ENCODE assay signal across 7 worm cellular contexts in the genomic region with DNA sequence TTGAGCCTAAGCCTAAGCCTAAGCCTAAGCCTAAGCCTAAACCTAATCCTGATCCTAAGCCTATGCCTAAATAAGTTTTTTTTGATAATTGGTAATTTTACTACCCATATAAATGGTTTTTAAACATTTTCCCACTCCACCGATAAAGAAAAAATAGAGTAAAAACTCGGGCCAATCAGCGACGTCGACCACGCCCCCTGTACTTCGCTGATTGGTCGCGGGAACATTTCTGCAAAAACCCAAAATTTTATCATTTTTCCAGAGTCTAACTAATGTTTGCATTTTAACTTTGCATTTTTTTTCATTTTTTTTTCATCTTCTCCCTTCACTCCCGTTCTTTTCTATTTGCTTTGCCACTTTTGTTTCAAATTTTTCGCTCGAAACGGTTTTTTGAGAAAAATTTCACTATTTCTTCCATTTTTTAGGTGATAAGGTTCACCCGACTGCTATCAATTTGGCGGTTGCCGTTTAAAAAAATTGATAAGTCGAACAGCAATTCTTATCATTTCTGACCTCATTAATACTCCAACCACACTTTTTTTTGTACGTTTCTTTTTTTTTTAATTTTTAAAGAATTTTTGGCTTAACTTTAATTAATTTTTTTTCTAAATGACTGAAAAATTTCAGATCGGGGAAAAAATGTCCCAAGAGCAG.
TF ChIP-seq lines count a peak whose summit lies in the region.

A gene (plus strand): TSS at position 622 of the 654 bp plus-strand sequence.

TF ChIP-seq in whole organism, L1 larva, 84 proteins besides CTCF, POLR2A, EP300 and RAD21:
- no peak for TF ChIP-seq lin-15B (tag; optimal IDR thresholded peaks at IDR 0.05; lab: Kevin White, UChicago)
- TF ChIP-seq elt-2 (tag; optimal IDR thresholded peaks at IDR 0.05; lab: Kevin White, UChicago) = peak; percentile 78
- no peak for TF ChIP-seq irx-1 (tag; optimal IDR thresholded peaks at IDR 0.05; lab: Kevin White, UChicago)
- TF ChIP-seq sox-4 (tag; optimal IDR thresholded peaks at IDR 0.05; lab: Kevin White, UChicago) = no peak
- TF ChIP-seq swsn-7 (tag; optimal IDR thresholded peaks at IDR 0.05; lab: Kevin White, UChicago) = no peak
- TF ChIP-seq unc-98 (GFP tag; IDR thresholded peaks at IDR 0.05; lab: Robert Waterston, UW) = no peak
- no peak for TF ChIP-seq fkh-10 (GFP tag; optimal IDR thresholded peaks at IDR 0.05; lab: Kevin White, UChicago)
- TF ChIP-seq tlp-1 (tag; optimal IDR thresholded peaks at IDR 0.05; lab: Kevin White, UChicago) = peak; percentile 40
- no peak for TF ChIP-seq aly-2 (tag; optimal IDR thresholded peaks at IDR 0.05; lab: Kevin White, UChicago)

TF ChIP-seq in whole organism, L2 larva, 48 proteins besides CTCF, POLR2A, EP300 and RAD21:
- TF ChIP-seq crh-2 (tag; optimal IDR thresholded peaks at IDR 0.05; lab: Kevin White, UChicago) = peak; percentile 4
- no peak for TF ChIP-seq ceh-16 (tag; optimal IDR thresholded peaks at IDR 0.05; lab: Kevin White, UChicago)
- peak; percentile 85 for TF ChIP-seq fos-1 (tag; optimal IDR thresholded peaks at IDR 0.05; lab: Kevin White, UChicago)

TF ChIP-seq in whole organism, L3 larva, 47 proteins besides CTCF, POLR2A, EP300 and RAD21:
- TF ChIP-seq elt-2 (tag; optimal IDR thresholded peaks at IDR 0.05; lab: Kevin White, UChicago) = peak; percentile 91
- no peak for TF ChIP-seq fkh-10 (GFP tag; optimal IDR thresholded peaks at IDR 0.05; lab: Kevin White, UChicago)
- no peak for TF ChIP-seq sea-2 (GFP tag; optimal IDR thresholded peaks at IDR 0.05; lab: Kevin White, UChicago)
- TF ChIP-seq nfya-1 (tag; optimal IDR thresholded peaks at IDR 0.05; lab: Kevin White, UChicago; ENCODE audit: insufficient read depth) = peak; percentile 83
- TF ChIP-seq zag-1 (tag; optimal IDR thresholded peaks at IDR 0.05; lab: Kevin White, UChicago) = no peak
- peak; percentile 49 for TF ChIP-seq pqm-1 (tag; optimal IDR thresholded peaks at IDR 0.05; lab: Kevin White, UChicago)
- no peak for TF ChIP-seq daf-12 (tag; optimal IDR thresholded peaks at IDR 0.05; lab: Kevin White, UChicago)
- TF ChIP-seq egl-27 (tag; optimal IDR thresholded peaks at IDR 0.05; lab: Kevin White, UChicago) = no peak
- no peak for TF ChIP-seq ceh-16 (tag; optimal IDR thresholded peaks at IDR 0.05; lab: Kevin White, UChicago)
- no peak for TF ChIP-seq nhr-237 (tag; optimal IDR thresholded peaks at IDR 0.05; lab: Kevin White, UChicago)
- no peak for TF ChIP-seq nhr-25 (tag; optimal IDR thresholded peaks at IDR 0.05; lab: Kevin White, UChicago)

TF ChIP-seq in whole organism, L4 larva, 104 proteins besides CTCF, POLR2A, EP300 and RAD21:
- TF ChIP-seq nhr-77 (tag; optimal IDR thresholded peaks at IDR 0.05; lab: Kevin White, UChicago) = peak; percentile 6
- peak; percentile 84 for TF ChIP-seq pqm-1 (tag; optimal IDR thresholded peaks at IDR 0.05; lab: Kevin White, UChicago)
- TF ChIP-seq hlh-11 (tag; optimal IDR thresholded peaks at IDR 0.05; lab: Kevin White, UChicago) = peak; percentile 23
- no peak for TF ChIP-seq ceh-32 (tag; optimal IDR thresholded peaks at IDR 0.05; lab: Kevin White, UChicago; ENCODE audit: poor library complexity)
- TF ChIP-seq daf-16 (GFP tag; optimal IDR thresholded peaks at IDR 0.05; lab: Kevin White, UChicago) = no peak
- TF ChIP-seq daf-16 (tag; optimal IDR thresholded peaks at IDR 0.05; lab: Kevin White, UChicago) = peak; percentile 48
- TF ChIP-seq dmd-6 (GFP tag; IDR thresholded peaks at IDR 0.05; lab: Robert Waterston, UW) = peak; percentile 51; the same call in 1 of the 2 replicates
- TF ChIP-seq nhr-28 (tag; optimal IDR thresholded peaks at IDR 0.05; lab: Kevin White, UChicago) = peak; percentile 75
- peak; percentile 24 for TF ChIP-seq aha-1 (tag; lab: Kevin White, UChicago)
- TF ChIP-seq skn-1 (tag; optimal IDR thresholded peaks at IDR 0.05; lab: Kevin White, UChicago) = no peak
- TF ChIP-seq nhr-41 (GFP tag; IDR thresholded peaks at IDR 0.05; lab: Robert Waterston, UW) = 0 out of 2 replicates have a peak, but pooled peaks have one; percentile 7
- no peak for TF ChIP-seq zip-2 (tag; optimal IDR thresholded peaks at IDR 0.05; lab: Kevin White, UChicago)
TF ChIP-seq in whole organism, L4 larva: peak in this region for 8.

TF ChIP-seq in whole organism, late embryonic, 69 proteins besides CTCF, POLR2A, EP300 and RAD21:
- TF ChIP-seq nhr-232 (tag; optimal IDR thresholded peaks at IDR 0.05; lab: Kevin White, UChicago) (no peak), elt-2 (tag; optimal IDR thresholded peaks at IDR 0.05; lab: Kevin White, UChicago) (peak; percentile 90), nfya-1 (tag; optimal IDR thresholded peaks at IDR 0.05; lab: Kevin White, UChicago) (peak; percentile 86), pha-2 (tag; optimal IDR thresholded peaks at IDR 0.05; lab: Kevin White, UChicago) (no peak)

TF ChIP-seq in whole organism, midembryonic, 9 proteins besides CTCF, POLR2A, EP300 and RAD21:
- TF ChIP-seq med-1 (GFP tag; optimal IDR thresholded peaks at IDR 0.05; lab: Kevin White, UChicago; ENCODE audit: insufficient read depth) (no peak), klf-2 (GFP tag; conservative IDR thresholded peaks at IDR 0.05; lab: Robert Waterston, UW) (no peak), flt-1 (GFP tag; IDR thresholded peaks at IDR 0.05; lab: Robert Waterston, UW) (0 out of 2 replicates have a peak, but pooled peaks have one; percentile 2), ref-1 (GFP tag; conservative IDR thresholded peaks at IDR 0.05; lab: Robert Waterston, UW) (no peak)

TF ChIP-seq in whole organism, young adult, 124 proteins besides CTCF, POLR2A, EP300 and RAD21:
- TF ChIP-seq attf-6 (GFP tag; IDR thresholded peaks at IDR 0.05; lab: Robert Waterston, UW) (no peak), nhr-80 (tag; optimal IDR thresholded peaks at IDR 0.05; lab: Kevin White, UChicago) (peak; percentile 71), nfyb-1 (GFP tag; IDR thresholded peaks at IDR 0.05; lab: Robert Waterston, UW) (peak; percentile 93)
